Worm (Caenorhabditis elegans): ENCODE results near the gene atad-3.

- TF ChIP-seq T22C8.4 (GFP tag; IDR thresholded peaks at IDR 0.05) (no peak), ref-1 (GFP tag; conservative IDR thresholded peaks at IDR 0.05) (no peak), ztf-29 (GFP tag; IDR thresholded peaks at IDR 0.05) (no peak), med-1 (GFP tag; optimal IDR thresholded peaks at IDR 0.05; ENCODE audit: insufficient read depth) (no peak), ztf-23 (GFP tag; IDR thresholded peaks at IDR 0.05) (no peak), tab-1 (GFP tag; IDR thresholded peaks at IDR 0.05) (no peak)
Measured at ce11 chrII:10221627-10222026, 27.2 kb upstream of the atad-3 start.

All from whole organism, midembryonic.